Fruit fly (Drosophila melanogaster): Measurements from ENCODE around the gene CG43220.

The CG43220 gene

dm6 chr2L:17472582-17473524 lies 13.5 kb upstream of the CG43220 start, which contains the start of gene BicD (continued):
- no peak for TF ChIP-seq cad (GFP tag; optimal IDR thresholded peaks at IDR 0.05)

DNA sequence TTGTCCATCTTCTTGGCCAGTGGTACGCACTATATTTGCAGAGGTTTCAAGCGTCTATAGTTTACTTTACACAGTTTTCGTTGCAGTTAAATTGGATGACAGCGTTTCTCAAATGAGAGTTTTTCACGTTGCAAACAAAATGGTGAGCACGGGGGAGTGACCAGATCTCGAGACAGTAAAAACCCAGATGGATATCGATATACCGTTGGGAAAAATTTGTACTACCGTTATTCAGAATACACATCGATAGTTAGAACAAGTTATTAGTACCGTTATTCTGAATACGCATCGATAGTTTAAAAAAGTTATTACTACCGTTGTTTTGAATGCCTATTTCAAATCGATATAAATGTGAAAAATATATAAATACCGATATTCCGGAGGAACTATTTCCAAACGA lies 8.7 kb upstream of the CG43220 start, which contains the start of gene cass:
Gene cass (minus strand): TSS at position 179 of the 400 bp plus-strand sequence.
- TF ChIP-seq mam (GFP tag; optimal IDR thresholded peaks at IDR 0.05) (no peak), Med (GFP tag) (peak; percentile 77), dmrt99B (tag; optimal IDR thresholded peaks at IDR 0.05) (no peak), Ssrp (tag; optimal IDR thresholded peaks at IDR 0.05) (no peak), cato (GFP tag; optimal IDR thresholded peaks at IDR 0.05; ENCODE audit: borderline replicate concordance) (no peak), crp (GFP tag; optimal IDR thresholded peaks at IDR 0.05) (peak in 1 of 2 experiments; percentile 54), Sry-δ (GFP tag; optimal IDR thresholded peaks at IDR 0.05) (peak; percentile 86), hkb (optimal IDR thresholded peaks at IDR 0.05) (no peak), hkb (GFP tag; IDR thresholded peaks at IDR 0.05) (no peak), B-H1 (GFP tag; IDR thresholded peaks at IDR 0.05) (no peak), Fer1 (GFP tag; optimal IDR thresholded peaks at IDR 0.05) (no peak), sc (optimal IDR thresholded peaks at IDR 0.05) (no peak), sc (GFP tag; optimal IDR thresholded peaks at IDR 0.05) (no peak), CG8924 (tag; optimal IDR thresholded peaks at IDR 0.05) (peak; percentile 26), ATbp (GFP tag; optimal IDR thresholded peaks at IDR 0.05) (no peak), H2.0 (GFP tag; IDR thresholded peaks at IDR 0.05) (no peak), hth (optimal IDR thresholded peaks at IDR 0.05) (no peak), twi (tag; optimal IDR thresholded peaks at IDR 0.05) (no peak), bcd (GFP tag; optimal IDR thresholded peaks at IDR 0.05) (no peak), CG34422 (GFP tag; IDR thresholded peaks at IDR 0.05) (no peak; the same call in 2 of the 3 replicates), Sry-β (GFP tag; optimal IDR thresholded peaks at IDR 0.05) (no peak), CG13296 (GFP tag; optimal IDR thresholded peaks at IDR 0.05) (no peak), wek (GFP tag; optimal IDR thresholded peaks at IDR 0.05) (no peak), CG14050 (GFP tag; IDR thresholded peaks at IDR 0.05) (no peak), lmd (GFP tag; IDR thresholded peaks at IDR 0.05) (no peak), usp (GFP tag; optimal IDR thresholded peaks at IDR 0.05) (no peak), gsb-n (tag; optimal IDR thresholded peaks at IDR 0.05) (no peak), CG32532 (GFP tag; IDR thresholded peaks at IDR 0.05) (no peak), chn (GFP tag; optimal IDR thresholded peaks at IDR 0.05) (no peak), prd (optimal IDR thresholded peaks at IDR 0.05) (no peak), prd (GFP tag; IDR thresholded peaks at IDR 0.05) (no peak), Doc2 (GFP tag; IDR thresholded peaks at IDR 0.05) (no peak), Mrtf (GFP tag; IDR thresholded peaks at IDR 0.05) (no peak), CG4404 (GFP tag; IDR thresholded peaks at IDR 0.05) (no peak), sisA (GFP tag; IDR thresholded peaks at IDR 0.05) (no peak), ken (GFP tag; IDR thresholded peaks at IDR 0.05) (no peak), peb (GFP tag; IDR thresholded peaks at IDR 0.05) (no peak), fru (optimal IDR thresholded peaks at IDR 0.05) (no peak), Ptx1 (GFP tag; IDR thresholded peaks at IDR 0.05) (no peak), CG3163 (GFP tag; optimal IDR thresholded peaks at IDR 0.05) (no peak), tgo (GFP tag; IDR thresholded peaks at IDR 0.05) (no peak), tna (GFP tag; IDR thresholded peaks at IDR 0.05; ENCODE audit: partially characterized antibody) (peak; percentile 81), vfl (GFP tag; optimal IDR thresholded peaks at IDR 0.05) (no peak), CG4820 (GFP tag; optimal IDR thresholded peaks at IDR 0.05) (no peak), knrl (GFP tag; IDR thresholded peaks at IDR 0.05; ENCODE audit: partially characterized antibody) (peak; percentile 91), Blimp-1 (GFP tag; optimal IDR thresholded peaks at IDR 0.05) (no peak), CG4707 (GFP tag; optimal IDR thresholded peaks at IDR 0.05) (no peak), HLH54F (GFP tag; optimal IDR thresholded peaks at IDR 0.05) (no peak), CG9215 (GFP tag; IDR thresholded peaks at IDR 0.05) (no peak)
